Fruit fly (Drosophila melanogaster) whole organism, embryonic: ENCODE measurements around the gene IntS4.
A peak's percentile ranks its signal among the peaks of the same experiment; 100 is the strongest.

Experiments
- CG11695 ChIP-seq: fragments of 200-800 bp; sonication (Bioruptor generic); IDR thresholded peaks from 3 replicates; pipeline ENCODE4 v1.3.6; 2022; ENCODE audit warnings: missing biosample characterization, missing genetic modification characterization
- CG13424 ChIP-seq: fragments of 200-800 bp; sonication (Bioruptor generic); optimal IDR thresholded peaks from 2 replicates; lab custom pipeline; 2019; ENCODE audit warnings: missing biosample characterization, mild to moderate bottlenecking, missing genetic modification characterization, moderate library complexity
- CG14050 ChIP-seq: fragments of 200-800 bp; sonication (Bioruptor generic); IDR thresholded peaks from 3 replicates; pipeline ENCODE4 v1.3.6; 2022; ENCODE audit warnings: missing biosample characterization, missing genetic modification characterization
- CG14441 ChIP-seq: fragments of 200-800 bp; sonication (Bioruptor generic); IDR thresholded peaks from 2 replicates; pipeline ENCODE4 v1.3.6; 2022; ENCODE audit warnings: missing biosample characterization, missing genetic modification characterization
- CG14667 ChIP-seq: fragments of 200-800 bp; sonication (Bioruptor generic); IDR thresholded peaks from 2 replicates; pipeline ENCODE4 v1.3.6; 2022; ENCODE audit warnings: missing biosample characterization, missing genetic modification characterization
- CG15269 ChIP-seq: fragments of 200-800 bp; sonication (Bioruptor generic); optimal IDR thresholded peaks from 2 replicates; lab custom pipeline; 2018; ENCODE audit warnings: missing biosample characterization, mild to moderate bottlenecking, missing genetic modification characterization, moderate library complexity
- CG16863 ChIP-seq: fragments of 200-800 bp; sonication (Bioruptor generic); optimal IDR thresholded peaks from 3 replicates; lab custom pipeline; 2016; ENCODE audit warnings: missing biosample characterization, missing genetic modification characterization
- CG17568 ChIP-seq: fragments of 200-800 bp; sonication (Bioruptor generic); optimal IDR thresholded peaks from 2 replicates; lab custom pipeline; 2018; ENCODE audit warnings: missing biosample characterization, mild to moderate bottlenecking, missing genetic modification characterization, moderate library complexity
- CG17912 ChIP-seq: fragments of 200-800 bp; sonication (Bioruptor generic); optimal IDR thresholded peaks from 2 replicates; lab custom pipeline; 2018; ENCODE audit warnings: missing biosample characterization, mild to moderate bottlenecking, missing genetic modification characterization
- CG1832 ChIP-seq: fragments of 200-800 bp; sonication (Bioruptor generic); optimal IDR thresholded peaks from 2 replicates; lab custom pipeline; 2017; ENCODE audit warnings: missing biosample characterization, mild to moderate bottlenecking, missing genetic modification characterization, inconsistent platforms
- CG18476 ChIP-seq: fragments of 200-800 bp; sonication (Bioruptor generic); optimal IDR thresholded peaks from 2 replicates; lab custom pipeline; 2016; ENCODE audit warnings: missing biosample characterization, mild to moderate bottlenecking, missing genetic modification characterization
- CG18599 ChIP-seq: fragments of 200-800 bp; sonication (Bioruptor generic); optimal IDR thresholded peaks from 3 replicates; lab custom pipeline; 2017; ENCODE audit warnings: missing biosample characterization, missing genetic modification characterization, mild to moderate bottlenecking, moderate library complexity, missing genetic modification reagents
- CG30403 ChIP-seq: fragments of 200-800 bp; sonication (Bioruptor generic); optimal IDR thresholded peaks from 3 replicates; lab custom pipeline; 2016; ENCODE audit warnings: missing biosample characterization, missing genetic modification characterization
- CG34376 ChIP-seq: fragments of 200-800 bp; sonication (Bioruptor generic); optimal IDR thresholded peaks from 2 replicates; lab custom pipeline; 2018; ENCODE audit warnings: missing biosample characterization, mild to moderate bottlenecking, missing genetic modification characterization
- CG4404 ChIP-seq: fragments of 200-800 bp; sonication (Bioruptor generic); IDR thresholded peaks from 2 replicates; pipeline ENCODE4 v1.3.6; 2022; ENCODE audit warnings: missing biosample characterization, missing genetic modification characterization
- CG8765 ChIP-seq: fragments of 200-800 bp; sonication (Bioruptor generic); IDR thresholded peaks from 2 replicates; pipeline ENCODE4 v1.3.6; 2022; ENCODE audit warnings: missing biosample characterization, missing genetic modification characterization
- Camta ChIP-seq: fragments of 200-800 bp; sonication (Bioruptor generic); optimal IDR thresholded peaks from 2 replicates; lab custom pipeline; 2016; ENCODE audit warnings: missing biosample characterization, missing genetic modification characterization
- Dad ChIP-seq: fragments of 200-800 bp; sonication (Bioruptor generic); optimal IDR thresholded peaks from 3 replicates; lab custom pipeline; 2016; ENCODE audit warnings: missing biosample characterization, missing genetic modification characterization
- Deaf1 ChIP-seq: fragments of 200-800 bp; optimal IDR thresholded peaks from 3 replicates; lab custom pipeline; 2019; ENCODE audit warnings: missing biosample characterization, mild to moderate bottlenecking, missing genetic modification characterization, moderate library complexity
- Gug ChIP-seq: fragments of 200-800 bp; sonication (Bioruptor generic); IDR thresholded peaks from 4 replicates; pipeline ENCODE4 v1.3.6; 2022; ENCODE audit warnings: missing biosample characterization, missing genetic modification characterization
- Hr78 ChIP-seq, 2 experiments: fragments of 200-800 bp in 1 of 2; fragments of >200 bp in 1 of 2; sonication (Bioruptor generic) in 1 of 2; optimal IDR thresholded peaks; 2 replicates each; lab custom pipeline; 2017 to 2019; ENCODE audit warnings: missing biosample characterization in 2 of 2, missing genetic modification characterization in 2 of 2, mild to moderate bottlenecking in 1 of 2, moderate library complexity in 1 of 2
- MTF-1 ChIP-seq: fragments of 200-800 bp; sonication (Bioruptor generic); optimal IDR thresholded peaks from 2 replicates; lab custom pipeline; 2018; ENCODE audit warnings: missing biosample characterization, mild to moderate bottlenecking, missing genetic modification characterization, borderline replicate concordance
- Meics ChIP-seq: fragments of 200-800 bp; sonication (Bioruptor generic); optimal IDR thresholded peaks from 2 replicates; lab custom pipeline; 2017; ENCODE audit warnings: missing biosample characterization, mild to moderate bottlenecking, missing genetic modification characterization
- Mrtf ChIP-seq: fragments of 200-800 bp; sonication (Bioruptor generic); IDR thresholded peaks from 3 replicates; pipeline ENCODE4 v1.3.6; 2022; ENCODE audit warnings: missing biosample characterization, missing genetic modification characterization
- Pdp1 ChIP-seq, 2 experiments: fragments of 200-800 bp; sonication (Bioruptor generic); optimal IDR thresholded peaks; 3 replicates each; lab custom pipeline; 2016; ENCODE audit warnings: missing biosample characterization in 2 of 2, missing genetic modification characterization in 2 of 2, mild to moderate bottlenecking in 1 of 2, moderate library complexity in 1 of 2
- Rfx ChIP-seq: fragments of 200-800 bp; sonication (Bioruptor generic); IDR thresholded peaks from 2 replicates; pipeline ENCODE4 v1.3.6; 2022; ENCODE audit warnings: missing biosample characterization, missing genetic modification characterization
- Sin3A ChIP-seq: fragments of >200 bp; optimal IDR thresholded peaks from 2 replicates; lab custom pipeline; 2018
- Tbp ChIP-seq: fragments of >200 bp; optimal IDR thresholded peaks from 2 replicates; lab custom pipeline; 2018; ENCODE audit warnings: missing biosample characterization, missing genetic modification characterization
- chm ChIP-seq: fragments of 200-800 bp; sonication (Bioruptor generic); IDR thresholded peaks from 2 replicates; pipeline ENCODE4 v1.3.6; 2022; ENCODE audit warnings: missing biosample characterization, missing genetic modification characterization
- disco-r ChIP-seq: fragments of 200-800 bp; sonication (Bioruptor generic); optimal IDR thresholded peaks from 2 replicates; lab custom pipeline; 2016; ENCODE audit warnings: missing biosample characterization, missing genetic modification characterization
- exex ChIP-seq: fragments of 200-800 bp; sonication (Bioruptor generic); optimal IDR thresholded peaks from 4 replicates; lab custom pipeline; 2018; ENCODE audit warnings: missing biosample characterization, mild to moderate bottlenecking, missing genetic modification characterization, moderate library complexity
- jumu ChIP-seq: fragments of 200-800 bp; sonication (Bioruptor generic); optimal IDR thresholded peaks from 3 replicates; lab custom pipeline; 2016; ENCODE audit warnings: missing biosample characterization, missing genetic modification characterization
- nau ChIP-seq: fragments of 200-800 bp; sonication (Bioruptor generic); optimal IDR thresholded peaks from 3 replicates; lab custom pipeline; 2017; ENCODE audit warnings: missing biosample characterization, mild to moderate bottlenecking, missing genetic modification characterization, missing genetic modification reagents
- onecut ChIP-seq: fragments of 200-800 bp; sonication (Bioruptor generic); IDR thresholded peaks from 2 replicates; pipeline ENCODE4 v1.3.6; 2022; ENCODE audit warnings: missing biosample characterization, missing genetic modification characterization
- psq ChIP-seq: fragments of 200-800 bp; sonication (Bioruptor generic); optimal IDR thresholded peaks from 2 replicates; lab custom pipeline; 2017; ENCODE audit warnings: missing biosample characterization, missing genetic modification characterization
- ranshi ChIP-seq: fragments of 200-800 bp; sonication (Bioruptor generic); IDR thresholded peaks from 2 replicates; pipeline ENCODE4 v1.3.6; 2022; ENCODE audit warnings: missing biosample characterization, missing genetic modification characterization
- sima ChIP-seq: fragments of 200-800 bp; sonication (Bioruptor generic); optimal IDR thresholded peaks from 2 replicates; lab custom pipeline; 2016; ENCODE audit warnings: missing biosample characterization, missing genetic modification characterization
- slbo ChIP-seq: fragments of 200-800 bp; sonication (Bioruptor generic); IDR thresholded peaks from 2 replicates; pipeline ENCODE4 v1.3.6; 2022; ENCODE audit warnings: missing biosample characterization, missing genetic modification characterization
- sr ChIP-seq: fragments of 200-800 bp; sonication (Bioruptor generic); IDR thresholded peaks from 3 replicates; pipeline ENCODE4 v1.3.6; 2022; ENCODE audit warnings: missing biosample characterization, missing genetic modification characterization
- stwl ChIP-seq: fragments of 200-800 bp; sonication (Bioruptor generic); optimal IDR thresholded peaks from 3 replicates; lab custom pipeline; 2018; ENCODE audit warnings: missing biosample characterization, mild to moderate bottlenecking, missing genetic modification characterization, moderate library complexity
- wek ChIP-seq: fragments of 200-800 bp; sonication (Bioruptor generic); optimal IDR thresholded peaks from 3 replicates; lab custom pipeline; 2018; ENCODE audit warnings: missing biosample characterization, mild to moderate bottlenecking, missing genetic modification characterization, moderate library complexity
- yki ChIP-seq: fragments of >200 bp; optimal IDR thresholded peaks from 3 replicates; lab custom pipeline; 2018

The IntS4 gene

DNA sequence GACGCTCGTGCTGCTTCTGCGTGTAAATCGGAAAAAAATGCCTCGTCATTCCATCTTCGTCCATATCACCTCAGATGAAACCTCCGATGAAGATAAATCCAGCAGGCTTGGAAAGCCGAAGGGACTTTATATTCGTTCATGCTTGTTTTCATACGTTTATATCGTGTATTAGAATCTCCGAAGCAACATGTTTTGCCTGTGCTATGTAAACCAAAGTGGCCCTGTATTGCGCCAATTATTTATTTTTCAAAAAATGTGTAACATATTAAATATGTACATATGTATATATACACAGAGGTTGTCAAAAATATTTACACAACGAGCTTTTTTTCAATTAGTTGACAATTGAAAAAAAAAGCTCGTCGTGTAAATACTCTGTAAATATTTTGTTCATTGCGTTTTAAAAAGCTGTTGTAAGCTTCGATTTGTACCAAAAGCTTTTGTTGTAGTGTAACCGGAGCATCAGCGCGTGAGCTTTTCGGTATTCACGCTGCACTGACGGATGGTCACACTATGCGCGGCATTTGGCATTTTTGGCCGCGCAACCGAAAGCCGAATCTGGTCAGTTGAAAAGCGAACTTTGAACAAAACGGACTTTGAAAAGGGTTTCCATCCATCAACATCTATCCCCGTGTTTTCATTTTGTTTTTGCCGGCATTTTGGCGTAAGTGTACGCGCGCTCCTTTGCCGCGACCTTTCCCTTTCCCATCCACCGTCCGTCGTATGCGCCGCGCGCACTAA lies 15.3 kb upstream of the IntS4 start, which contains the start of gene CG12065 (continued):
- TF ChIP-seq disco-r = no peak
- TF ChIP-seq Mrtf = no peak
- TF ChIP-seq CG4404 = no peak
- peak; percentile 44 for TF ChIP-seq stwl (tag; lab: Kevin White, UChicago)
- TF ChIP-seq CG30403 (GFP tag; lab: Kevin White, UChicago) = peak; percentile 13
- no peak for TF ChIP-seq Rfx (GFP tag; lab: Robert Waterston, UW)
- peak; percentile 16; the same call in 1 of the 3 replicates for TF ChIP-seq sr
- peak; percentile 78 for TF ChIP-seq CG17912 (GFP tag; lab: Kevin White, UChicago)
- TF ChIP-seq, all 482 proteins: peak for 170

DNA sequence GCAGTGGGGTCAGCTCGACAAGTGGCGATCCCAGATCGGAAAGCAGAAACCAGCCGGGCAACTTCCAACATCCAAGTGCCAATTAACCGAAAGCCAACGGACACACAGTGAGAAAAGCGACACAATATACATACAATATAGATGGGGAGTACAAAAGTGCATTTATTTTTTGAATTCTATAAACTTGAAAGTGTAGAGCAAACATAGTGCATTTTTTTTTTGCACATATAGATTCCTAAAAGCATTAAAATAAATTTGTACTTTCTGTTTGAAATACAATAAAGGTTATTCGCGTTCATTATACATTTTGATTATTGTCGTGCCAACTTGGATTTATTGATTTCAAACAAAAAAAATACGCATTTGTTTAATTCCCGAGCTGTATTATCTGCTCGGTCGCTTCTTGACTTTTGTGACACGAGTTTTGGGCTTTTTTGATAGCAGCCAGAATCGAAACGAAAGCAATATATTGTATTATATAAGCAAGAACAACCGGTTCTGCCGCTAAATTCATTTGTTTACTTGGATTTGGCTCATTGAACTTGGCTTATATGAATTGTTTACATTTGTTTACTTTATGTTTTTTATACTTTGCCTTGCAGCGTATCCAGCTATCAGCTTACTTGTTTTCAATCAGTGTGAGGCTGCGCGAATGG lies 14.5 kb upstream of the IntS4 start, which contains the start of gene spirit:
Gene spirit (minus strand): TSS at position 655 of the 656 bp plus-strand sequence.
- TF ChIP-seq Pdp1 (GFP tag; optimal IDR thresholded peaks at IDR 0.05; lab: Kevin White, UChicago) (peak in 1 of 2 experiments; percentile 89), yki (lab: Kevin White, UChicago) (no peak), Gug (GFP tag; lab: Robert Waterston, UW) (no peak), CG15269 (tag; lab: Kevin White, UChicago) (no peak)

DNA sequence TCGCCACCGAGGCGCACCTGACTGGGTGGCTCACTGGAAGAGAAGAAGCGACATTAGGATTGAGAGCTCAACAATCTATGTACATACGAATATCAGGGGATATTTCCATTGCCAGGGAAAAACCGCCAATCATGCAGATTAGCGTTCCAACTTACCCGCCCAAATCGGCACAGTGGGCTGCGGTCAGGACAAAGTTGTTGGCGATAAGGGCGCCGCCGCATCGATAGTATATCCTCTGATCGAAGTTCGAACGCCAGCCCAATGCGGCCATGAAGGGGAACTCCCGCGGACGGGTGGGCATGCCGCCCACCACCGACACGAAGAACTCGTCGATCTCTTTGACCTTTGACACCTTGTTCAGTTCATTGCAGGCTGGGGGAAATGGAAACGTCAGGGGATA lies 13.4 kb upstream of the IntS4 start:
- TF ChIP-seq Hr78 (GFP tag; optimal IDR thresholded peaks at IDR 0.05; lab: Kevin White, UChicago) (peak in 1 of 2 experiments; percentile 32), CG17568 (GFP tag; lab: Kevin White, UChicago) (no peak), ranshi (GFP tag; lab: Robert Waterston, UW) (no peak)

DNA sequence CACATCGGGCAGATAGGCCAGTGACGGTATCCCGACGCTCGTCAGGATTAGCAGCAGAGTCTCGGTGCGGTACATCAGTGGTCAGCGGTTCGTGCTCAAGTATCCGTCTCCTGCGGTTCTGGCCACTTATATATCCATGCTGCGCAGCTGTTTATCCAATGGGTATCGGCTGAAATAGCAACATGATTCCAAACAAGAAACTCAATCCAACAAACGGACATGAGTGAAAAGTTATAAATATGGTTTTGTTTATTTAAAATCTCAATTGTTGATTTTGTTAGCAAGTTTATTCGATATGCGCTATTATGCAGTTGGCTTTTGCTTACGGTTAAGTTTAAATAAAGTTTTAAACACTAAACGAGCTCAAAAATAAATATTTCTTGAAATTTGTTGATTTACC lies 12.3 kb upstream of the IntS4 start, which contains the start of gene CG12111:
Gene CG12111 (minus strand): TSS at position 101 of the 400 bp plus-strand sequence.
- TF ChIP-seq CG14050 = no peak
- TF ChIP-seq Tbp (GFP tag; lab: Kevin White, UChicago) = no peak
- no peak for TF ChIP-seq sima
- TF ChIP-seq MTF-1 (GFP tag; lab: Kevin White, UChicago) = no peak
- TF ChIP-seq Camta (GFP tag; lab: Kevin White, UChicago) = no peak
- TF ChIP-seq slbo (GFP tag; lab: Robert Waterston, UW) = no peak
- TF ChIP-seq exex = no peak
- TF ChIP-seq CG11695 = no peak
- TF ChIP-seq psq = no peak
- no peak for TF ChIP-seq CG14667 (GFP tag; lab: Robert Waterston, UW)
- TF ChIP-seq CG16863 (GFP tag; lab: Kevin White, UChicago) = no peak
- no peak for TF ChIP-seq wek
- TF ChIP-seq CG14441 (GFP tag; lab: Robert Waterston, UW) = no peak
- no peak for TF ChIP-seq CG18476 (GFP tag; lab: Kevin White, UChicago)
- TF ChIP-seq, all 482 proteins: peak for 0

DNA sequence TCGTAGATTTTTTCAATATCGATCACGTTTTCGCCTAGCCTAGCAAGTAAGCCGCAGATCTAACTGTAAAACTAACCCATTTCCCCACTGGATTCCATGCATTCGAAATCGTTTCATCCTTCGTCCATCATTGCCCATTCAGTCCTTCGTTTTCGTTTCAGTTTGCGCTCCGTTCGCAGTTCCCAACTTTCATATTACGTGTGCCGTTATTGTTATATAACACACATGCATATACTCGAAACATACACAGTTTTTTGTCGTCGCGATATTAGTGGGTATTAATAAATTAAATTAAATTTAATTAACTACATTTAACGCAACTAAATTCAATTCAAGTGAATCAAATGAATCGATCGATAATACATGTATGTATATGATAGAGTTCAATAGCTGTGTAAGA lies 11.1 kb upstream of the IntS4 start:
- TF ChIP-seq Pdp1 (GFP tag; optimal IDR thresholded peaks at IDR 0.05; lab: Kevin White, UChicago) (peak in 1 of 2 experiments; percentile 93), jumu (GFP tag; lab: Kevin White, UChicago) (no peak)
- TF ChIP-seq, all 482 proteins: peak for 1

DNA sequence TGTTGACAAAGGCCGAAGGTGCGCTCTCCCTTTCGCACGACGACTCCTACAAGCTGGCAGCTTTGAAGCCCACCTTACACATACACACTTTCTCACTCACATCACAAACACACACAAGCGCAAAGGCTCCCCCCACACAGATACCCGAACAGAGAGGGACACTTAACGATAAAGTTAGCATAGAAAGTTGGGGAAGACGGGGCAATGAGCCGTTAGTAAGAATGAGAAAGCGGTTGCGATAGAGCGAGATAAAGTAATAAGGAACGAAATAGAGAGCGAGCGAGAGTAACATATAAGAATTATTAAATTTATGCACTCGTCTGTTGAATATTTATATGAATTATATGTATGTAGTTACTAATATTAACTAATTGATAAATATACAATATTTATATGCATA lies 10.5 kb upstream of the IntS4 start:
- TF ChIP-seq CG8765 (GFP tag; lab: Robert Waterston, UW) (no peak), nau (no peak), chm (GFP tag; lab: Robert Waterston, UW) (no peak), Meics (GFP tag; lab: Kevin White, UChicago) (no peak), CG13424 (no peak), Sin3A (no peak), CG18599 (GFP tag; lab: Kevin White, UChicago) (no peak), CG1832 (peak; percentile 41), CG34376 (GFP tag; lab: Kevin White, UChicago) (peak; percentile 53), onecut (GFP tag; lab: Robert Waterston, UW) (no peak), Deaf1 (peak; percentile 8), Dad (GFP tag; lab: Kevin White, UChicago) (no peak)
